Worm (Caenorhabditis elegans): ENCODE results near the gene cyp-34A5.
A peak's percentile ranks its signal among the peaks of the same experiment; 100 is the strongest.

The cyp-34A5 gene

ce11 chrV:3989070-3989469, 31.6 kb upstream of the cyp-34A5 start, which contains the start of gene nlp-27:
Gene nlp-27, plus strand, starts transcription at chrV:3989378.
- TF ChIP-seq ztf-18 (tag; optimal IDR thresholded peaks at IDR 0.05) (no peak), nhr-80 (tag; optimal IDR thresholded peaks at IDR 0.05) (no peak), T07F8.4 (tag; optimal IDR thresholded peaks at IDR 0.05) (no peak), K12H6.12 (tag; optimal IDR thresholded peaks at IDR 0.05) (no peak), ama-1 (optimal IDR thresholded peaks at IDR 0.05) (no peak), ama-1 (GFP tag; optimal IDR thresholded peaks at IDR 0.05) (no peak), ztf-26 (tag; optimal IDR thresholded peaks at IDR 0.05) (no peak), tbp1 (GFP tag; optimal IDR thresholded peaks at IDR 0.05) (no peak), mxl-1 (tag; optimal IDR thresholded peaks at IDR 0.05) (no peak), repo-1 (tag; optimal IDR thresholded peaks at IDR 0.05) (no peak), Y67H2A.10 (GFP tag; conservative IDR thresholded peaks at IDR 0.05) (no peak), F10E7.11 (tag; optimal IDR thresholded peaks at IDR 0.05) (no peak), ets-4 (GFP tag; optimal IDR thresholded peaks at IDR 0.05) (no peak), let-526 (GFP tag; IDR thresholded peaks at IDR 0.05) (no peak), F37B4.10 (GFP tag; IDR thresholded peaks at IDR 0.05) (no peak), egl-44 (GFP tag; IDR thresholded peaks at IDR 0.05) (no peak)

DNA sequence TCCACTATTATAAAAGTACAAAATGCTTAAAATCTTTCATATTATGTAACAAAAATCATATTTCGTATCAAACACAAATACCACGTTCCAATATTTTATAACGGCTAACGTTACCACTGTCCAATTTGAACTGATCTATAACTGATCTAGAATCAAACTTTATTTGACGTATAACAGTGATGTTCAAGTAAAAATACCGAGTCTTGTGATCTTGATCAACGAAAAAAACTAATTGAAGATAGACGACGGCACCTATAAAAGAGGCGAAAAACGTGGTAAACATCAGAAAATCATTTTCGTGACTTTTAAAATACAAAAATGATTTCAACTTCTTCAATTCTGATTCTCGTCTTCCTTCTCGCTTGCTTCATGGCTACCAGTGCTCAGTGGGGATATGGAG, 30.1 kb upstream of the cyp-34A5 start, which contains the start of gene nlp-28:
nlp-28 (plus strand) TSS at position 285 of the 400 bp plus-strand sequence.
- TF ChIP-seq madf-10 (tag; optimal IDR thresholded peaks at IDR 0.05) = no peak
- TF ChIP-seq ama-1 (optimal IDR thresholded peaks at IDR 0.05) = peak; percentile 39
- TF ChIP-seq ama-1 (GFP tag; optimal IDR thresholded peaks at IDR 0.05) = no peak

DNA sequence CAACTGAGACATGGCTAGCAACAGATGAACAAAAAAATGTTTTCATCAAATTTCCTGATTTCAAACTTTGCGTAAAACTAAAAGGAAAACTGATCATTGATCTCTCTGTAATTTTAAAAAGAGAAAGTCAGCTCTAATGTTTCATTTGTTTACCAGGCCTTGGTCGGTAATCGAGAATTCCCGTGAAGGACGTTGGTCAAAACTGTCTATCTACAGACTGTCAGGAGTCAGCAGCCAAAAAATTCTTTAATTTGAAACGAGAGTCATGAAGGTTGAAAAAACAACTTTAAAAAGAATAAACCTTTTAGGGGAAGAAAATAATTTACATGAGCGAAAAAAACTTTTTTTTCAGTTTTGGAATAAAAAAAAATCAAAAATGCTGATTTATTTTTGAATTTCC, 27.6 kb upstream of the cyp-34A5 start:
- no peak for TF ChIP-seq ztf-22 (GFP tag; optimal IDR thresholded peaks at IDR 0.05)
- TF ChIP-seq lsl-1 (GFP tag; optimal IDR thresholded peaks at IDR 0.05) = no peak
- TF ChIP-seq bed-1 (GFP tag; IDR thresholded peaks at IDR 0.05) = no peak
- no peak for TF ChIP-seq ztf-25 (GFP tag; IDR thresholded peaks at IDR 0.05)
- no peak for TF ChIP-seq rcor-1 (GFP tag; IDR thresholded peaks at IDR 0.05)
- TF ChIP-seq F55B11.4 (tag; optimal IDR thresholded peaks at IDR 0.05; ENCODE audit: borderline replicate concordance, insufficient read depth) = no peak
- no peak for TF ChIP-seq D2030.7 (GFP tag; IDR thresholded peaks at IDR 0.05)
- TF ChIP-seq egl-44 (GFP tag; IDR thresholded peaks at IDR 0.05) = no peak
- no peak for TF ChIP-seq hmg-20 (GFP tag; IDR thresholded peaks at IDR 0.05)
- no peak for TF ChIP-seq cebp-1 (GFP tag; IDR thresholded peaks at IDR 0.05)
- TF ChIP-seq cebp-1 (tag; optimal IDR thresholded peaks at IDR 0.05) = no peak
- TF ChIP-seq lin-26 (GFP tag; IDR thresholded peaks at IDR 0.05) = no peak

DNA sequence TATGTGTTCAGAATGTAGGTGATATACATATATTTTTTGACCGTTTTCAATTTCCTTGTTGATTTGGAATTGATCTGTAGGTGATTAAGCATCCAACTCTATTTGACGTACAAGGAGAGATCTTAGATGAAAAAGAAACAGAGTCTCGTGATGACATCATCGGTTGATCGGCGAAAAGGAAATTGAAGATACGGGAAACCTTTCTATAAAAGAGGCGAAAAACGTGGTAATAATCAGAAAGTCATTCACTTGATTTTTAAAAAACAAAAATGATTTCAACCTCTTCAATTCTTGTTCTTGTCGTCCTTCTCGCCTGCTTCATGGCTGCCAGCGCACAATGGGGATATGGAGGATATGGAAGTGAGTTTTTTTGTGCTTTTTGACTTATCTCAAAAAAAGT, 26.7 kb upstream of the cyp-34A5 start, which contains the start of gene nlp-29:
nlp-29 (plus strand) TSS at position 248 of the 400 bp plus-strand sequence.
- TF ChIP-seq snpc-1.3 (tag; optimal IDR thresholded peaks at IDR 0.05; ENCODE audit: insufficient read depth) (no peak), die-1 (tag; optimal IDR thresholded peaks at IDR 0.05) (no peak), F22D6.2 (tag; optimal IDR thresholded peaks at IDR 0.05) (no peak), nfya-2 (GFP tag; IDR thresholded peaks at IDR 0.05) (no peak), snpc-3.4 (tag; optimal IDR thresholded peaks at IDR 0.05) (no peak), Y67H2A.10 (GFP tag; conservative IDR thresholded peaks at IDR 0.05) (no peak), C06A6.2 (GFP tag; conservative IDR thresholded peaks at IDR 0.05) (no peak), K11D2.4 (GFP tag; IDR thresholded peaks at IDR 0.05) (no peak)
